Fruit fly (Drosophila melanogaster): ENCODE measurements around the gene msk.

DNA sequence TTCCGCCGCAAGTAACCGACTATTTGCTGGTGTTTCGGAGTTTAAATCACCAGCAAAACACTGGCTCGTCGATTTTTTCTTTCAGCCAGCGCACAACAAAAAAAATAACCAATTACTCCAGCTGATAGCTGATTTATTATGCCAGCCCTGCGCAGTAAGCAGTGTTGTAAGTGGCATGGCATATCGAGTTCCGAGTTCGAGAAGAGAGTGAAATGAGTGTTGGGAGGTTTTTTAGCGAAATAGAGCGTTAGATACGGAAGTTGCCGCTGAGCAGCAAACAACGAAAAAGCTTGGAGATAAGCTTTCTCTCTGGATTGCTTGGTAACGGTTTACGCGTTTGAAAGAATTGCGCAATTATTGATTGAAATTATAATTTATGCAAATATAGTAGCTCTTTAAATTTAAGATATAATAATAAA lies 24.3 kb upstream of the msk start, which contains the start of gene CG7565:
- TF ChIP-seq CG8478 (optimal IDR thresholded peaks at IDR 0.05) (no peak), CTCF (optimal IDR thresholded peaks at IDR 0.05) (no peak)

Data from S2 (cell line).